Fruit fly (Drosophila melanogaster): Measurements from ENCODE around the gene CG13698.

The CG13698 gene

dm6 chr3L:18112669-18113068 lies 6.7 kb upstream of the CG13698 start, which contains the start of the genes CG32195 and CG7341 (continued):
- TF ChIP-seq ato (GFP tag; IDR thresholded peaks at IDR 0.05; ENCODE audit: partially characterized antibody): peak; percentile 88
- peak; percentile 69 for TF ChIP-seq Scr (GFP tag; IDR thresholded peaks at IDR 0.05; ENCODE audit: partially characterized antibody)

dm6 chr3L:18109459-18109863 lies 3.5 kb upstream of the CG13698 start, which contains the start of the genes Polr3D and mus304:
TSS of gene Polr3D (minus strand) at chr3L:18109574.
TSS of gene mus304 (plus strand) at chr3L:18109814.
- TF ChIP-seq CG7839 (tag; optimal IDR thresholded peaks at IDR 0.05) (peak; percentile 29), sens (GFP tag) (peak; percentile 68), CG10654 (GFP tag; optimal IDR thresholded peaks at IDR 0.05) (no peak), CG30431 (GFP tag; optimal IDR thresholded peaks at IDR 0.05) (no peak), abd-A (tag; optimal IDR thresholded peaks at IDR 0.05) (no peak), gcm2 (GFP tag; optimal IDR thresholded peaks at IDR 0.05) (no peak), BEAF-32 (GFP tag; optimal IDR thresholded peaks at IDR 0.05) (peak; percentile 63), Neu2 (GFP tag; optimal IDR thresholded peaks at IDR 0.05; ENCODE audit: borderline replicate concordance) (peak; percentile 14), CG13624 (GFP tag; optimal IDR thresholded peaks at IDR 0.05) (no peak), CG18619 (GFP tag; optimal IDR thresholded peaks at IDR 0.05) (no peak), chn (GFP tag; optimal IDR thresholded peaks at IDR 0.05) (no peak), CG17361 (GFP tag; IDR thresholded peaks at IDR 0.05) (peak; percentile 40; the same call in 2 of the 3 replicates), PHDP (tag; optimal IDR thresholded peaks at IDR 0.05) (no peak), dysf (GFP tag; IDR thresholded peaks at IDR 0.05) (no peak), CG10267 (tag; optimal IDR thresholded peaks at IDR 0.05) (peak; percentile 27), B-H1 (GFP tag; IDR thresholded peaks at IDR 0.05) (no peak), cas (GFP tag; IDR thresholded peaks at IDR 0.05) (no peak), chif (GFP tag; optimal IDR thresholded peaks at IDR 0.05) (no peak), CG4424 (GFP tag; optimal IDR thresholded peaks at IDR 0.05) (no peak), CG11093 (GFP tag; IDR thresholded peaks at IDR 0.05) (no peak), Hmx (GFP tag; optimal IDR thresholded peaks at IDR 0.05) (no peak), kah (GFP tag; optimal IDR thresholded peaks at IDR 0.05) (no peak), pb (GFP tag; optimal IDR thresholded peaks at IDR 0.05) (no peak), CG7372 (GFP tag; IDR thresholded peaks at IDR 0.05) (peak; percentile 28; the same call in 1 of the 2 replicates), NFAT (GFP tag; IDR thresholded peaks at IDR 0.05) (no peak; the same call in 1 of the 2 replicates), CG7963 (GFP tag; IDR thresholded peaks at IDR 0.05; ENCODE audit: partially characterized antibody) (peak; percentile 46), Poxn (GFP tag; IDR thresholded peaks at IDR 0.05) (no peak), nerfin-2 (GFP tag; IDR thresholded peaks at IDR 0.05; ENCODE audit: partially characterized antibody) (peak; percentile 66), Hr39 (optimal IDR thresholded peaks at IDR 0.05) (no peak), wek (GFP tag; optimal IDR thresholded peaks at IDR 0.05) (no peak), Lpt (GFP tag; optimal IDR thresholded peaks at IDR 0.05) (no peak), cad (GFP tag; optimal IDR thresholded peaks at IDR 0.05) (no peak), jumu (GFP tag; optimal IDR thresholded peaks at IDR 0.05) (peak; percentile 20), Side (GFP tag; optimal IDR thresholded peaks at IDR 0.05) (peak; percentile 6), jigr1 (GFP tag; IDR thresholded peaks at IDR 0.05) (no peak), sc (optimal IDR thresholded peaks at IDR 0.05) (no peak), sc (GFP tag; optimal IDR thresholded peaks at IDR 0.05) (no peak), CG12219 (GFP tag; optimal IDR thresholded peaks at IDR 0.05) (no peak), D19A (tag; optimal IDR thresholded peaks at IDR 0.05) (peak; percentile 12), lov (optimal IDR thresholded peaks at IDR 0.05) (no peak), lov (GFP tag; IDR thresholded peaks at IDR 0.05) (no peak), CG18011 (GFP tag; optimal IDR thresholded peaks at IDR 0.05) (no peak), salm (tag; optimal IDR thresholded peaks at IDR 0.05) (no peak), CG16813 (GFP tag; IDR thresholded peaks at IDR 0.05; ENCODE audit: partially characterized antibody) (peak; percentile 57; the same call in 1 of the 3 replicates), YL-1 (GFP tag; optimal IDR thresholded peaks at IDR 0.05) (peak; percentile 58), toy (GFP tag; IDR thresholded peaks at IDR 0.05) (no peak), CG18262 (tag; optimal IDR thresholded peaks at IDR 0.05) (no peak), CG4328 (GFP tag; optimal IDR thresholded peaks at IDR 0.05) (no peak), gem (tag; optimal IDR thresholded peaks at IDR 0.05) (peak; percentile 40)
